Fruit fly (Drosophila melanogaster) whole organism, embryonic: ENCODE measurements around the gene Ugt37D1.

Experiments
- Adf1 ChIP-seq: fragments of 200-800 bp; sonication (Bioruptor generic); IDR thresholded peaks from 2 replicates; pipeline ENCODE4 v1.3.6; 2022; ENCODE audit warnings: missing biosample characterization, missing genetic modification characterization
- Atf-2 ChIP-seq: fragments of 200-800 bp; sonication (Bioruptor generic); optimal IDR thresholded peaks from 2 replicates; lab custom pipeline; 2016; ENCODE audit warnings: missing biosample characterization, missing genetic modification characterization
- CG10654 ChIP-seq: fragments of 200-800 bp; sonication (Bioruptor generic); optimal IDR thresholded peaks from 2 replicates; lab custom pipeline; 2016; ENCODE audit warnings: missing biosample characterization, missing genetic modification characterization
- CG11247 ChIP-seq: fragments of 200-800 bp; sonication (Bioruptor generic); IDR thresholded peaks from 2 replicates; pipeline ENCODE4 v1.3.6; 2022; ENCODE audit warnings: missing biosample characterization, missing genetic modification characterization
- CG12299 ChIP-seq: fragments of 200-800 bp; sonication (Bioruptor generic); optimal IDR thresholded peaks from 2 replicates; lab custom pipeline; 2018; ENCODE audit warnings: missing biosample characterization, mild to moderate bottlenecking, missing genetic modification characterization
- CG12744 ChIP-seq: fragments of 200-800 bp; sonication (Bioruptor generic); optimal IDR thresholded peaks from 2 replicates; lab custom pipeline; 2016; ENCODE audit warnings: missing biosample characterization, missing genetic modification characterization
- CG13424 ChIP-seq: fragments of 200-800 bp; sonication (Bioruptor generic); optimal IDR thresholded peaks from 2 replicates; lab custom pipeline; 2019; ENCODE audit warnings: missing biosample characterization, mild to moderate bottlenecking, missing genetic modification characterization, moderate library complexity
- CG14014 ChIP-seq: fragments of 200-800 bp; sonication (Bioruptor generic); IDR thresholded peaks from 2 replicates; pipeline ENCODE4 v1.3.6; 2022; ENCODE audit warnings: missing biosample characterization, missing genetic modification characterization
- CG15073 ChIP-seq: fragments of 200-800 bp; sonication (Bioruptor generic); optimal IDR thresholded peaks from 2 replicates; lab custom pipeline; 2016; ENCODE audit warnings: missing biosample characterization, missing genetic modification characterization
- CG1529 ChIP-seq: fragments of 200-800 bp; sonication (Bioruptor generic); optimal IDR thresholded peaks from 3 replicates; lab custom pipeline; 2018; ENCODE audit warnings: missing biosample characterization, missing genetic modification characterization
- CG1602 ChIP-seq: fragments of 200-800 bp; sonication (Bioruptor generic); optimal IDR thresholded peaks from 3 replicates; lab custom pipeline; 2016; ENCODE audit warnings: missing biosample characterization, missing genetic modification characterization
- CG16813 ChIP-seq: fragments of 200-800 bp; sonication (Bioruptor generic); IDR thresholded peaks from 3 replicates; pipeline ENCODE4 v1.3.6; 2022; ENCODE audit warnings: missing biosample characterization, missing genetic modification characterization; ENCODE audit not compliant: partially characterized antibody
- CG17385 ChIP-seq: fragments of 200-800 bp; sonication (Bioruptor generic); optimal IDR thresholded peaks from 3 replicates; lab custom pipeline; 2018; ENCODE audit warnings: missing biosample characterization, mild to moderate bottlenecking, missing genetic modification characterization
- CG17802 ChIP-seq: fragments of 200-800 bp; sonication (Bioruptor generic); optimal IDR thresholded peaks from 2 replicates; lab custom pipeline; 2018; ENCODE audit warnings: missing biosample characterization, mild to moderate bottlenecking, missing genetic modification characterization, moderate library complexity
- CG1832 ChIP-seq: fragments of 200-800 bp; sonication (Bioruptor generic); optimal IDR thresholded peaks from 2 replicates; lab custom pipeline; 2017; ENCODE audit warnings: missing biosample characterization, mild to moderate bottlenecking, missing genetic modification characterization, inconsistent platforms
- CG18476 ChIP-seq: fragments of 200-800 bp; sonication (Bioruptor generic); optimal IDR thresholded peaks from 2 replicates; lab custom pipeline; 2016; ENCODE audit warnings: missing biosample characterization, mild to moderate bottlenecking, missing genetic modification characterization
- CG3838 ChIP-seq: fragments of 200-800 bp; sonication (Bioruptor generic); optimal IDR thresholded peaks from 3 replicates; lab custom pipeline; 2016; ENCODE audit warnings: missing biosample characterization, missing genetic modification characterization
- CG4424 ChIP-seq: fragments of 200-800 bp; sonication (Bioruptor generic); optimal IDR thresholded peaks from 3 replicates; lab custom pipeline; 2016; ENCODE audit warnings: missing biosample characterization, missing genetic modification characterization
- CG4707 ChIP-seq: fragments of 200-800 bp; sonication (Bioruptor generic); optimal IDR thresholded peaks from 2 replicates; lab custom pipeline; 2018; ENCODE audit warnings: missing biosample characterization, mild to moderate bottlenecking, missing genetic modification characterization, moderate library complexity
- CG6813 ChIP-seq: fragments of 200-800 bp; sonication (Bioruptor generic); optimal IDR thresholded peaks from 2 replicates; lab custom pipeline; 2017; ENCODE audit warnings: missing biosample characterization, missing genetic modification characterization, mild to moderate bottlenecking, moderate library complexity, missing genetic modification reagents
- CG8388 ChIP-seq: fragments of 200-800 bp; sonication (Bioruptor generic); optimal IDR thresholded peaks from 2 replicates; lab custom pipeline; 2019; ENCODE audit warnings: missing biosample characterization, mild to moderate bottlenecking, missing genetic modification characterization, moderate library complexity
- CG9609 ChIP-seq: fragments of 200-800 bp; sonication (Bioruptor generic); optimal IDR thresholded peaks from 3 replicates; lab custom pipeline; 2016; ENCODE audit warnings: missing biosample characterization, missing genetic modification characterization
- CG9817 ChIP-seq: fragments of 200-800 bp; sonication (Bioruptor generic); optimal IDR thresholded peaks from 2 replicates; lab custom pipeline; 2018; ENCODE audit warnings: missing biosample characterization, mild to moderate bottlenecking, missing genetic modification characterization, moderate library complexity
- CG9932 ChIP-seq: fragments of 200-800 bp; sonication (Bioruptor generic); IDR thresholded peaks from 2 replicates; pipeline ENCODE4 v1.3.6; 2022; ENCODE audit warnings: missing biosample characterization, missing genetic modification characterization
- Dip3 ChIP-seq: fragments of 200-800 bp; sonication (Bioruptor generic); optimal IDR thresholded peaks from 3 replicates; lab custom pipeline; 2016; ENCODE audit warnings: missing biosample characterization, missing genetic modification characterization
- Eip74EF ChIP-seq, 2 experiments: fragments of 200-800 bp in 1 of 2; fragments of >200 bp in 1 of 2; sonication (Bioruptor generic) in 1 of 2; optimal IDR thresholded peaks; 2 replicates each; lab custom pipeline; 2017 to 2019; ENCODE audit warnings: missing biosample characterization in 2 of 2, missing genetic modification characterization in 2 of 2, mild to moderate bottlenecking in 1 of 2, moderate library complexity in 1 of 2
- Ets65A ChIP-seq: fragments of 200-800 bp; sonication (Bioruptor generic); peaks from one replicate; lab custom pipeline; 2016; ENCODE audit warnings: missing biosample characterization, missing genetic modification characterization
- Fer2 ChIP-seq: fragments of 200-800 bp; sonication (Bioruptor generic); optimal IDR thresholded peaks from 2 replicates; lab custom pipeline; 2018; ENCODE audit warnings: missing biosample characterization, mild to moderate bottlenecking, missing genetic modification characterization, moderate library complexity
- Gsc ChIP-seq: fragments of 200-800 bp; sonication (Bioruptor generic); IDR thresholded peaks from 2 replicates; pipeline ENCODE4 v1.3.6; 2022; ENCODE audit warnings: missing biosample characterization, missing genetic modification characterization
- Hmr ChIP-seq: fragments of 200-800 bp; sonication (Bioruptor generic); optimal IDR thresholded peaks from 3 replicates; lab custom pipeline; 2017; ENCODE audit warnings: mild to moderate bottlenecking, missing biosample characterization, missing genetic modification reagents, missing genetic modification characterization
- Lim3 ChIP-seq: fragments of 200-800 bp; sonication (Bioruptor generic); IDR thresholded peaks from 2 replicates; pipeline ENCODE4 v1.3.6; 2022; ENCODE audit warnings: missing biosample characterization, missing genetic modification characterization
- MESR4 ChIP-seq: fragments of 200-800 bp; sonication (Bioruptor generic); optimal IDR thresholded peaks from 2 replicates; lab custom pipeline; 2018; ENCODE audit warnings: missing biosample characterization, mild to moderate bottlenecking, missing genetic modification characterization, moderate library complexity
- Sox102F ChIP-seq: fragments of 200-800 bp; sonication (Bioruptor generic); optimal IDR thresholded peaks from 2 replicates; lab custom pipeline; 2018; ENCODE audit warnings: missing biosample characterization, mild to moderate bottlenecking, missing genetic modification characterization, moderate library complexity
- aop ChIP-seq: fragments of 200-800 bp; sonication (Bioruptor generic); IDR thresholded peaks from 2 replicates; pipeline ENCODE4 v1.3.6; 2022; ENCODE audit warnings: missing biosample characterization, missing genetic modification characterization
- bbx ChIP-seq: fragments of 200-800 bp; sonication (Bioruptor generic); IDR thresholded peaks from 2 replicates; pipeline ENCODE4 v1.3.6; 2022; ENCODE audit warnings: missing biosample characterization, missing genetic modification characterization; ENCODE audit not compliant: partially characterized antibody
- cas ChIP-seq: fragments of 200-800 bp; sonication (Bioruptor generic); IDR thresholded peaks from 2 replicates; pipeline ENCODE4 v1.3.6; 2022; ENCODE audit warnings: missing biosample characterization, missing genetic modification characterization
- dysf ChIP-seq: fragments of 200-800 bp; sonication (Bioruptor generic); IDR thresholded peaks from 3 replicates; pipeline ENCODE4 v1.3.6; 2022; ENCODE audit warnings: missing biosample characterization, missing genetic modification characterization
- esg ChIP-seq: fragments of 200-800 bp; sonication (Bioruptor generic); conservative IDR thresholded peaks from 2 replicates; pipeline ENCODE4 v1.3.6; 2022; ENCODE audit warnings: missing biosample characterization, missing genetic modification characterization
- jigr1 ChIP-seq: fragments of 200-800 bp; sonication (Bioruptor generic); IDR thresholded peaks from 3 replicates; pipeline ENCODE4 v1.3.6; 2022; ENCODE audit warnings: missing biosample characterization, missing genetic modification characterization
- knrl ChIP-seq: fragments of 200-800 bp; sonication (Bioruptor generic); IDR thresholded peaks from 3 replicates; pipeline ENCODE4 v1.3.6; 2022; ENCODE audit warnings: missing biosample characterization, missing genetic modification characterization; ENCODE audit not compliant: partially characterized antibody
- lola ChIP-seq, 3 experiments: fragments of >200 bp in 2 of 3; fragments of 200-800 bp in 1 of 3; sonication (Bioruptor generic) in 1 of 3; optimal IDR thresholded peaks; 2 replicates each; lab custom pipeline; 2017 to 2019; ENCODE audit warnings: missing biosample characterization in 3 of 3, missing genetic modification characterization in 3 of 3, mild to moderate bottlenecking in 1 of 3, moderate library complexity in 1 of 3
- nerfin-2 ChIP-seq: fragments of 200-800 bp; sonication (Bioruptor generic); IDR thresholded peaks from 2 replicates; pipeline ENCODE4 v1.3.6; 2022; ENCODE audit warnings: missing biosample characterization, missing genetic modification characterization; ENCODE audit not compliant: partially characterized antibody
- oc ChIP-seq: fragments of 200-800 bp; sonication (Bioruptor generic); optimal IDR thresholded peaks from 2 replicates; lab custom pipeline; 2018; ENCODE audit warnings: missing biosample characterization, mild to moderate bottlenecking, missing genetic modification characterization, moderate library complexity
- salm ChIP-seq: fragments of 200-800 bp; sonication (Bioruptor generic); optimal IDR thresholded peaks from 2 replicates; lab custom pipeline; 2018; ENCODE audit warnings: missing biosample characterization, mild to moderate bottlenecking, missing genetic modification characterization
- sd ChIP-seq: fragments of 200-800 bp; sonication (Bioruptor generic); optimal IDR thresholded peaks from 3 replicates; lab custom pipeline; 2018; ENCODE audit warnings: missing biosample characterization, mild to moderate bottlenecking, missing genetic modification characterization, moderate library complexity
- usp ChIP-seq: fragments of >200 bp; optimal IDR thresholded peaks from 2 replicates; lab custom pipeline; 2017; ENCODE audit warnings: missing biosample characterization, missing genetic modification characterization
- vnd ChIP-seq: fragments of 200-800 bp; sonication (Bioruptor generic); IDR thresholded peaks from 3 replicates; pipeline ENCODE4 v1.3.6; 2022; ENCODE audit warnings: missing biosample characterization, missing genetic modification characterization; ENCODE audit not compliant: partially characterized antibody

The Ugt37D1 gene

DNA sequence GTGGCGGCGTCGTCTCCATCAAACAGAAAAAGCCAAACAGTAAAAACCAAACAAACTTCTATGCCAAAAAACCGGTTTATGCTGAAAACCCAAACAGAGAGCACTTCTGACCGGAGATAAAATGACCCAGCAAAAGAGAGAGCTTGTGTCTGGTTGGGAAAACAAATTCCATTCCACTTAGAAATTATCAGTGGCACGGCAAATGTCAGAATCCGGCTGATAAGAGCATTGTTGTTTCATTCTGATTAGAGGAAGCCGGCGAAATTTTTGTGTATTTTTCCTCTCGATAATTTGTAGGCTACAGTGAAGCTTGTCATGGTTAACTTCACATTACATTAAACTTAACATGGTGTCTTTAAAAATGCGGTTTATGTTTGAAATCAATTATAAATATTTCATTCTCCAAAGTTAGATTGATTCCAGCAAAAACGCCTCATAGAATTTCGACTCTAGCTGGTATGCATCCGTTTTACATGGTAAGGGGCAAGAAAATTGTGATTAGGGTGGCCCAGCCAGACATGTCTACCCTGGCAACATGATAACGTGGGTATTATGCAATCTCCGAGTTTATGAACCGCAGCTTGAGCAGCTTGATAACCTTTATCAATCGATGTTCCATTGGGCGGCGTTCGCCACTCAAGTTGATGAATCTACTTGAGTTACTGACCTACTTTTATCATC lies 18.7 kb downstream of the Ugt37D1 start (continued):
- TF ChIP-seq Hmr (peak; percentile 34), knrl (GFP tag; lab: Robert Waterston, UW) (no peak), CG15073 (GFP tag; lab: Kevin White, UChicago) (no peak), CG9609 (peak; percentile 8), Ets65A (GFP tag; lab: Kevin White, UChicago) (peak; percentile 94), CG8388 (GFP tag; lab: Kevin White, UChicago) (peak; percentile 5), esg (GFP tag; lab: Robert Waterston, UW) (no peak), Atf-2 (no peak), CG14014 (GFP tag; lab: Robert Waterston, UW) (peak; percentile 37), CG10654 (GFP tag; lab: Kevin White, UChicago) (no peak), oc (tag; lab: Kevin White, UChicago) (no peak)

DNA sequence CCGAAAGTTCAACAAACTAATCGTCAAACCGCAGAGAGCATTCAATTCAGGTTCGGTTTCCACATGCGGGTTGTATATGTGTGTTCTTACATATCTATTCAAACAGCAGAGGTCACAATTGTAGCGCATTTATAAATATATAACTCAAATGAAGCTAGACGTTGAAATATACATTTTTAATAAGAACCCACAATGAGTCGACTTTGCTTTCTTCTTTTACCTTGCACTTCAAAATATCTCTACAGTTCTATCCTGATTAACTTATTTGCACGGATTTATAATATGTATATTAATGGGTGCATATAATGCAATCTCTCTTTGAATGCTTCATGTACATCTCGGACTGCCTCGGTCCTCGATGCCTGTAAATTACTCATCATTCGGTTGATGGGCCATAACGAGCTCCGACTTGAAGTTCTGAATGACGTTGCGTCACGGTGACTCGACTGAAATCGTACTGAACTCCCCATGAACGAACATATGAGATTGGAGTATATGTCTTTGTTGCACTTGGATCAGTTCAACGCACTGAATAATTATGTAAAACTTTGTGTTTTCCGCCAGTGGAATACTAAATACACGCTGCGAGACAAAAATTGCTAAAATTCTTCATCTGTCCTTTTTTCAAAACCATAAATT lies 19.6 kb downstream of the Ugt37D1 start:
- TF ChIP-seq Adf1 (GFP tag; lab: Robert Waterston, UW) (no peak), CG12299 (tag; lab: Kevin White, UChicago) (no peak), CG12744 (GFP tag; lab: Kevin White, UChicago) (no peak), Gsc (GFP tag; lab: Robert Waterston, UW) (no peak), CG1832 (GFP tag; lab: Kevin White, UChicago) (no peak), CG11247 (no peak), CG18476 (GFP tag; lab: Kevin White, UChicago) (peak; percentile 3), CG1529 (GFP tag; lab: Kevin White, UChicago) (no peak), Dip3 (no peak), dysf (GFP tag; lab: Robert Waterston, UW) (peak; percentile 34; the same call in 1 of the 3 replicates), CG13424 (tag; lab: Kevin White, UChicago) (peak; percentile 43), Lim3 (GFP tag; lab: Robert Waterston, UW) (no peak), CG9817 (no peak), aop (GFP tag; lab: Robert Waterston, UW) (no peak), CG1602 (GFP tag; lab: Kevin White, UChicago) (no peak), CG17385 (GFP tag; lab: Kevin White, UChicago) (peak; percentile 25), MESR4 (GFP tag; lab: Kevin White, UChicago) (no peak), CG16813 (GFP tag; lab: Robert Waterston, UW) (no peak), salm (peak; percentile 9), cas (GFP tag; lab: Robert Waterston, UW) (no peak), Eip74EF (GFP tag; optimal IDR thresholded peaks at IDR 0.05; lab: Kevin White, UChicago) (peak in 1 of 2 experiments; percentile 17), usp (no peak), CG9932 (GFP tag; lab: Robert Waterston, UW) (no peak), CG3838 (GFP tag; lab: Kevin White, UChicago) (no peak), CG17802 (tag; lab: Kevin White, UChicago) (peak; percentile 5), CG6813 (GFP tag; lab: Kevin White, UChicago) (peak; percentile 48), lola (GFP tag; optimal IDR thresholded peaks at IDR 0.05; lab: Kevin White, UChicago) (peak in 1 of 3 experiments; percentile 56), bbx (GFP tag; lab: Robert Waterston, UW) (no peak), Fer2 (tag; lab: Kevin White, UChicago) (no peak), CG4707 (GFP tag; lab: Kevin White, UChicago) (peak; percentile 1), jigr1 (GFP tag; lab: Robert Waterston, UW) (no peak), nerfin-2 (GFP tag; lab: Robert Waterston, UW) (no peak), sd (tag; lab: Kevin White, UChicago) (no peak), vnd (GFP tag; lab: Robert Waterston, UW) (no peak), CG4424 (GFP tag; lab: Kevin White, UChicago) (peak; percentile 53), Sox102F (GFP tag; lab: Kevin White, UChicago) (peak; percentile 43)
